Worm (Caenorhabditis elegans) whole organism, young adult: ENCODE results near the gene tsp-5.

Source experiments
- C06A6.2 ChIP-seq: fragments of 200-800 bp; sonication (Bioruptor generic); conservative IDR thresholded peaks from 2 replicates; pipeline ENCODE4 v1.3.6; 2022; ENCODE audit warnings: missing genetic modification characterization, missing compliant biosample characterization
- F10E7.11 ChIP-seq: sonication (generic microtip); optimal IDR thresholded peaks from 2 replicates; lab custom pipeline; 2017; ENCODE audit warnings: mild to moderate bottlenecking, missing genetic modification characterization, moderate library complexity, missing compliant biosample characterization
- F49E8.2 ChIP-seq: sonication (generic microtip); optimal IDR thresholded peaks from 3 replicates; lab custom pipeline; 2017; ENCODE audit warnings: missing genetic modification characterization, mild to moderate bottlenecking, missing compliant biosample characterization, antibody characterized with exemption, moderate library complexity; ENCODE audit not compliant: insufficient read depth
- K12H6.12 ChIP-seq: fragments of 200-800 bp; sonication (Bioruptor generic); optimal IDR thresholded peaks from 2 replicates; lab custom pipeline; 2018; ENCODE audit warnings: mild to moderate bottlenecking, missing genetic modification characterization, missing compliant biosample characterization
- Y67H2A.10 ChIP-seq: fragments of 200-800 bp; sonication (Bioruptor generic); conservative IDR thresholded peaks from 2 replicates; pipeline ENCODE4 v1.3.6; 2022; ENCODE audit warnings: missing genetic modification reagents, missing genetic modification characterization, missing compliant biosample characterization
- ccch-3 ChIP-seq: fragments of 200-800 bp; sonication (Bioruptor generic); optimal IDR thresholded peaks from 2 replicates; lab custom pipeline; 2018; ENCODE audit warnings: mild to moderate bottlenecking, missing genetic modification characterization, missing compliant biosample characterization
- gei-17 ChIP-seq: fragments of 200-800 bp; sonication (Bioruptor generic); optimal IDR thresholded peaks from 2 replicates; lab custom pipeline; 2018; ENCODE audit warnings: mild to moderate bottlenecking, missing genetic modification characterization, missing compliant biosample characterization
- hmg-1.2 ChIP-seq: fragments of 200-800 bp; sonication (Bioruptor generic); IDR thresholded peaks from 2 replicates; pipeline ENCODE4 v1.3.6; 2022; ENCODE audit warnings: missing genetic modification reagents, missing genetic modification characterization, missing compliant biosample characterization
- mel-28 ChIP-seq: sonication (generic microtip); optimal IDR thresholded peaks from 2 replicates; lab custom pipeline; 2016; ENCODE audit warnings: borderline replicate concordance, mild to moderate bottlenecking, missing genetic modification characterization, missing compliant biosample characterization
- repo-1 ChIP-seq: sonication (generic microtip); optimal IDR thresholded peaks from 2 replicates; lab custom pipeline; 2017; ENCODE audit warnings: mild to moderate bottlenecking, missing genetic modification characterization, missing compliant biosample characterization
- sea-2 ChIP-seq: fragments of 200-800 bp; sonication (Bioruptor generic); IDR thresholded peaks from 2 replicates; pipeline ENCODE4 v1.3.6; 2022; ENCODE audit warnings: missing genetic modification characterization, missing compliant biosample characterization
- ztf-18 ChIP-seq: sonication (generic microtip); optimal IDR thresholded peaks from 2 replicates; lab custom pipeline; 2016; ENCODE audit warnings: missing genotype, mild to moderate bottlenecking, missing genetic modification characterization, missing compliant biosample characterization

ce11 chrIV:13549350-13549749 lies 42.2 kb downstream of the tsp-5 start:
- TF ChIP-seq mel-28 (tag; lab: Kevin White, UChicago) (no peak), C06A6.2 (GFP tag; lab: Robert Waterston, UW) (no peak), Y67H2A.10 (GFP tag; lab: Robert Waterston, UW) (no peak), ztf-18 (tag; lab: Kevin White, UChicago) (no peak), repo-1 (tag; lab: Kevin White, UChicago) (no peak), ccch-3 (GFP tag; lab: Kevin White, UChicago) (no peak), F49E8.2 (no peak), sea-2 (GFP tag; lab: Robert Waterston, UW) (no peak), K12H6.12 (no peak), gei-17 (GFP tag; lab: Kevin White, UChicago) (no peak), F10E7.11 (no peak), hmg-1.2 (GFP tag; lab: Robert Waterston, UW) (no peak)
